Worm (Caenorhabditis elegans): ENCODE measurements around the gene dmsr-10.

The dmsr-10 gene

DNA sequence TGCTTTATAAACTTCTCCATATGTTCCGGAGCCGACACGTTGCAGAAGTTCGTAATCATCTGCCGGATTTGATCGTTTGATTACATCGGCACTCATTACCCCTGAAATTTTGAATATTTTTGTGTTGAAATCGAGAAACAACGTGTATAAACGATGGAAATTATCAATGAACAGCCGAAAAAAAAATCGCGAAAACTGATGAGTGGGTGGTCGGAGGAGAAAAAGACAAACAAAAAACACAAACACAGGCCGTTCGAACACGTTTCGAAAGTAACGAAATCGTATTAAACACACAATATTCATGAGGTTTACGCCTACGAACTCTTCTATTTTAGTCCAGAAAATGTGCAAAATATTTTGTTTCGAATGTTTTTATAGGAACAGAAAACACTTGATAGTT, 9.2 kb downstream of the dmsr-10 start, which contains the start of gene gck-2:
gck-2 (minus strand) TSS at position 101 of the 400 bp plus-strand sequence.
- TF ChIP-seq mab-9 (GFP tag; IDR thresholded peaks at IDR 0.05) (no peak), hlh-17 (GFP tag; optimal IDR thresholded peaks at IDR 0.05; ENCODE audit: borderline replicate concordance) (no peak), ets-5 (GFP tag; IDR thresholded peaks at IDR 0.05) (no peak), xbp-1 (tag; optimal IDR thresholded peaks at IDR 0.05) (no peak), irx-1 (tag; optimal IDR thresholded peaks at IDR 0.05) (no peak), fkh-8 (tag; optimal IDR thresholded peaks at IDR 0.05) (no peak), nhr-237 (tag; optimal IDR thresholded peaks at IDR 0.05) (no peak), hpl-2 (GFP tag; optimal IDR thresholded peaks at IDR 0.05) (no peak), zag-1 (tag; optimal IDR thresholded peaks at IDR 0.05) (no peak), aly-2 (tag; optimal IDR thresholded peaks at IDR 0.05) (no peak), mdl-1 (tag; optimal IDR thresholded peaks at IDR 0.05) (no peak), grh-1 (GFP tag; IDR thresholded peaks at IDR 0.05) (no peak), lir-3 (tag; optimal IDR thresholded peaks at IDR 0.05; ENCODE audit: poor library complexity) (no peak), nhr-28 (tag; optimal IDR thresholded peaks at IDR 0.05) (no peak), lin-15B (tag; optimal IDR thresholded peaks at IDR 0.05) (no peak), tlp-1 (tag; optimal IDR thresholded peaks at IDR 0.05) (no peak)

DNA sequence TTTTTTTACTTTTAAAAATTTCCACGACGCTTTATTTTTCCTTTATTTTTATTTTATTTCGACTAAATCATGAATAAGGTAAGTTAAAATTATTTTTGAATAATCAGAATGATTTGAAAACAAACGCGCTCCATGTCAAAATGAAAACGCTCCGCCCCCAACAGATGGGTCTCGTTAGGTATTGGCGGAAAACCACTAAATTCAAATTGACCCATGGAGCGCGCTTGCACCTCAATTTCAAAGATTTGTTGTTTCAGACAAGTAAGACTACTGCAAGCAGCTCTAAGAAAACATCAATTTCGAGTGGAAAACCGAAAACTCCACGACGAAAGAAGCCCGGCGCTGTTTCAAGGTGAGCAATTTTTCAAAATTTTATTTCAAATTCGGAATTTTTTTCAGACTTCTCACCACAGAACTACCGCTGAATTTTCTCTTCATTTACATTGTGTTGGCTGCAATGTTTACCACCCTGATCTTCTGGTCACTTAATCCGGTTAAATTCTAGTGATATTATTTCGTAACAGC, 13.8 kb downstream of the dmsr-10 start, which contains the start of gene ZC404.2:
ZC404.2 (plus strand) TSS at position 47 of the 525 bp plus-strand sequence.
- TF ChIP-seq ceh-8 (GFP tag; optimal IDR thresholded peaks at IDR 0.05) (no peak), lin-35 (GFP tag; optimal IDR thresholded peaks at IDR 0.05) (peak in 1 of 2 experiments; percentile 30), egl-13 (tag; optimal IDR thresholded peaks at IDR 0.05) (no peak), elt-3 (tag; optimal IDR thresholded peaks at IDR 0.05) (no peak), efl-1 (optimal IDR thresholded peaks at IDR 0.05) (peak in 1 of 2 experiments; percentile 68), efl-1 (GFP tag; optimal IDR thresholded peaks at IDR 0.05 in 1 of 2) (peak; percentile 38 to 86), unc-98 (GFP tag; IDR thresholded peaks at IDR 0.05) (no peak), dpl-1 (GFP tag; optimal IDR thresholded peaks at IDR 0.05) (peak in 1 of 3 experiments; percentile 43), alr-1 (tag; optimal IDR thresholded peaks at IDR 0.05; ENCODE audit: borderline replicate concordance) (no peak), mep-1 (tag; optimal IDR thresholded peaks at IDR 0.05) (no peak), mef-2 (tag; optimal IDR thresholded peaks at IDR 0.05) (no peak), nhr-85 (tag) (no peak), ets-5 (GFP tag; IDR thresholded peaks at IDR 0.05) (no peak)

DNA sequence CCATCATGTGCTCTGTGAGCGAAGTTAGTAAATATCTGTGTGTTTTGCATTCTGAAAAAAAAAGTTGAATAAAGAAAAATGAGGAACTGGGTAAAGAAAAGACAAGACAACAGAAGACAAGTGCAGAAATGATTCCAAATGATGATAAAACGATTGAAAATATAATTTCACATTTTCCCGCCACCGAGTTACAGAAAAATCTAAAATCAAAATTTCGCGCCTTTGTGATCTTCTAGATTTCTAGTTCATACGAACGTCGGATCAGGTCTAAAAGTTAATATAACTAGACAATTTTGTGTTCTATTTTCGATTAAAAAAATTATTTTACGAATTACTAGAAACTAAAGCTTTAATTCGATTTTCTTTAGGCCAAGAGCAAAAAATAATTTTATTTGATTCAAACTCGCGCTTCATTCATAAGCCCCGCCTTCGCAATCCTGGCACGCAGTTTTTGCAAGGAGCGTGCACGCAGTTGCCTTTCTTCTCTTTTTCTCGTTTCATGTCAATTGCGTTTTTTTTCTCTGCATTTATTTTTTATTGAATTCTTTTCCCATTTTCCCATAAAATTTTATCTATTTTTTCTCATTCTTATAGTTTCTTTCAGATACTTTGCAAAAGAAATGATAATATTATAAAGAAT, 16.8 kb downstream of the dmsr-10 start, which contains the start of the genes spn-4 and spe-39:
spn-4 (minus strand) TSS at position 51 of the 640 bp plus-strand sequence.
spe-39 (plus strand) TSS at position 599 of the 640 bp plus-strand sequence.
- TF ChIP-seq ces-1 (GFP tag; optimal IDR thresholded peaks at IDR 0.05): no peak
- TF ChIP-seq zip-4 (GFP tag; optimal IDR thresholded peaks at IDR 0.05): no peak
- no peak for TF ChIP-seq efl-3 (GFP tag; optimal IDR thresholded peaks at IDR 0.05)
- peak; percentile 71 to 95 for TF ChIP-seq efl-1 (optimal IDR thresholded peaks at IDR 0.05)
- peak; percentile 93 to 99 for TF ChIP-seq efl-1 (GFP tag; optimal IDR thresholded peaks at IDR 0.05 in 1 of 2)
- TF ChIP-seq elt-2 (tag; optimal IDR thresholded peaks at IDR 0.05): peak; percentile 65
- TF ChIP-seq fkh-8 (tag; optimal IDR thresholded peaks at IDR 0.05): peak; percentile 29
- TF ChIP-seq nhr-12 (tag; optimal IDR thresholded peaks at IDR 0.05): no peak
- TF ChIP-seq ceh-90 (tag; optimal IDR thresholded peaks at IDR 0.05): peak; percentile 46
- TF ChIP-seq aly-2 (tag; optimal IDR thresholded peaks at IDR 0.05): peak; percentile 54
- TF ChIP-seq nhr-237 (tag; optimal IDR thresholded peaks at IDR 0.05): no peak
- peak in 1 of 2 experiments; percentile 65 for TF ChIP-seq mdl-1 (tag; optimal IDR thresholded peaks at IDR 0.05)
- TF ChIP-seq ceh-88 (GFP tag; IDR thresholded peaks at IDR 0.05): no peak
- TF ChIP-seq hpl-2 (GFP tag; optimal IDR thresholded peaks at IDR 0.05): peak; percentile 81
- TF ChIP-seq lin-13 (GFP tag; optimal IDR thresholded peaks at IDR 0.05): peak; percentile 80
- TF ChIP-seq fkh-4 (tag; optimal IDR thresholded peaks at IDR 0.05; ENCODE audit: borderline replicate concordance): peak; percentile 28
- peak; percentile 81 for TF ChIP-seq mep-1 (tag; optimal IDR thresholded peaks at IDR 0.05)
- TF ChIP-seq lin-14 (GFP tag; optimal IDR thresholded peaks at IDR 0.05): peak; percentile 68
- peak; percentile 84 for TF ChIP-seq dsc-1 (tag; optimal IDR thresholded peaks at IDR 0.05)
- TF ChIP-seq ceh-63 (GFP tag; optimal IDR thresholded peaks at IDR 0.05): no peak
- TF ChIP-seq snpc-4 (tag; optimal IDR thresholded peaks at IDR 0.05): peak; percentile 88
- TF ChIP-seq rnt-1 (tag; optimal IDR thresholded peaks at IDR 0.05): peak; percentile 92
- peak; percentile 28 for TF ChIP-seq F16B12.6 (tag; optimal IDR thresholded peaks at IDR 0.05)
- no peak for TF ChIP-seq unc-98 (GFP tag; IDR thresholded peaks at IDR 0.05)
- TF ChIP-seq ceh-8 (GFP tag; optimal IDR thresholded peaks at IDR 0.05): peak; percentile 53
- peak; percentile 90 for TF ChIP-seq skn-1 (tag; optimal IDR thresholded peaks at IDR 0.05)
- TF ChIP-seq tlp-1 (tag; optimal IDR thresholded peaks at IDR 0.05): no peak
- no peak for TF ChIP-seq pag-3 (tag; optimal IDR thresholded peaks at IDR 0.05; ENCODE audit: borderline replicate concordance, insufficient read depth)
- peak; percentile 62 for TF ChIP-seq isw-1 (GFP tag; IDR thresholded peaks at IDR 0.05)
- peak; percentile 57 for TF ChIP-seq lin-15B (tag; optimal IDR thresholded peaks at IDR 0.05)
